Worm (Caenorhabditis elegans): ENCODE measurements around the gene rpc-25.
A peak's percentile ranks its signal among the peaks of the same experiment; 100 is the strongest.

Gene rpc-25

ce11 chrV:10182984-10183383 lies 23.4 kb downstream of the rpc-25 start, which contains the start of gene ZK856.4 (continued):
- TF ChIP-seq ceh-31 (tag; optimal IDR thresholded peaks at IDR 0.05) (no peak), hlh-30 (tag; optimal IDR thresholded peaks at IDR 0.05; ENCODE audit: insufficient read depth) (no peak), pha-4 (tag; optimal IDR thresholded peaks at IDR 0.05) (no peak)

DNA sequence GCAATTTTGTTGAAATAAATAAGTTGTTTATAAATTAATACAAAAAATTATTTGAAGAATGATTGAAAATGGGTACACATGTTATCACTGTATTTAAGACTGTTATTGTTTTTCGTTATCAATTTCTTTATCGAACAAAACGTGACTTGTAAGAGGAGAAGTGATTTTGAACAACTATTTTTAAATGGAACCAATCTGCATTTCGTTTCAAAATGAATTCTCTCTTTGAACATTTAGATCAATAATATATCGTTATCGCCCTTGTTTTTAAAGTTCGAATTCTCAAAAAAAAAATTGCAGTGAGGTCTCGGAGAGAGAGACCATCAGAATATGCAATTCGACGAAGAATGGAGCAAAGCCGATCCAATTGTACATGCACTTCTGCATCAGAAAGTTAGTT lies 27.2 kb downstream of the rpc-25 start, which contains the start of gene cul-5:
Gene cul-5 (plus strand): TSS at position 301 of the 400 bp plus-strand sequence.
- TF ChIP-seq T23F11.4 (GFP tag; optimal IDR thresholded peaks at IDR 0.05) (no peak), elt-2 (tag; optimal IDR thresholded peaks at IDR 0.05) (peak; percentile 11), K02D7.2 (tag; optimal IDR thresholded peaks at IDR 0.05) (no peak), K09A11.1 (tag; optimal IDR thresholded peaks at IDR 0.05; ENCODE audit: insufficient read depth) (no peak), ceh-14 (tag; optimal IDR thresholded peaks at IDR 0.05) (no peak), nfya-1 (tag; optimal IDR thresholded peaks at IDR 0.05) (no peak)

- TF ChIP-seq fax-1 (tag; optimal IDR thresholded peaks at IDR 0.05) (peak; percentile 39), ceh-22 (tag; optimal IDR thresholded peaks at IDR 0.05) (no peak), elt-4 (tag; optimal IDR thresholded peaks at IDR 0.05) (no peak), sdc-2 (tag; optimal IDR thresholded peaks at IDR 0.05) (peak; percentile 23), che-1 (tag; optimal IDR thresholded peaks at IDR 0.05) (no peak), odd-2 (tag; optimal IDR thresholded peaks at IDR 0.05) (no peak), ahr-1 (tag; optimal IDR thresholded peaks at IDR 0.05) (peak; percentile 49), pqm-1 (tag; optimal IDR thresholded peaks at IDR 0.05) (no peak), ceh-45 (GFP tag; IDR thresholded peaks at IDR 0.05) (no peak), hlh-15 (tag; optimal IDR thresholded peaks at IDR 0.05) (no peak), ama-1 (optimal IDR thresholded peaks at IDR 0.05) (no peak), ceh-9 (tag; optimal IDR thresholded peaks at IDR 0.05) (no peak), rnt-1 (tag; optimal IDR thresholded peaks at IDR 0.05) (peak; percentile 22), T23F11.4 (GFP tag; optimal IDR thresholded peaks at IDR 0.05) (no peak), ceh-2 (tag; optimal IDR thresholded peaks at IDR 0.05) (peak; percentile 63), npax-4 (tag; optimal IDR thresholded peaks at IDR 0.05) (no peak), pat-9 (tag; optimal IDR thresholded peaks at IDR 0.05) (no peak), dmd-4 (tag; optimal IDR thresholded peaks at IDR 0.05; ENCODE audit: borderline replicate concordance) (no peak), nfya-1 (tag; optimal IDR thresholded peaks at IDR 0.05) (peak; percentile 31), nhr-232 (tag; optimal IDR thresholded peaks at IDR 0.05) (no peak), ceh-14 (tag; optimal IDR thresholded peaks at IDR 0.05) (peak; percentile 79), ets-4 (tag; optimal IDR thresholded peaks at IDR 0.05) (peak; percentile 73), dve-1 (tag; optimal IDR thresholded peaks at IDR 0.05) (no peak), fkh-10 (GFP tag; optimal IDR thresholded peaks at IDR 0.05) (no peak), sox-2 (GFP tag; IDR thresholded peaks at IDR 0.05) (no peak), syd-9 (tag; optimal IDR thresholded peaks at IDR 0.05) (no peak), hlh-13 (GFP tag; optimal IDR thresholded peaks at IDR 0.05) (no peak), elt-2 (tag; optimal IDR thresholded peaks at IDR 0.05) (peak; percentile 54), K09A11.1 (tag; optimal IDR thresholded peaks at IDR 0.05; ENCODE audit: insufficient read depth) (no peak), ttx-3 (tag; optimal IDR thresholded peaks at IDR 0.05) (no peak), ceh-18 (tag; optimal IDR thresholded peaks at IDR 0.05) (peak; percentile 54), hlh-8 (tag; optimal IDR thresholded peaks at IDR 0.05) (peak; percentile 52), ceh-6 (GFP tag; optimal IDR thresholded peaks at IDR 0.05) (no peak), zip-5 (tag; optimal IDR thresholded peaks at IDR 0.05) (peak; percentile 52), ztf-16 (tag; optimal IDR thresholded peaks at IDR 0.05) (no peak), ceh-30 (tag; optimal IDR thresholded peaks at IDR 0.05) (no peak), F13H6.1 (tag; optimal IDR thresholded peaks at IDR 0.05) (peak; percentile 67), ceh-19 (GFP tag; optimal IDR thresholded peaks at IDR 0.05) (no peak), ceh-31 (tag; optimal IDR thresholded peaks at IDR 0.05) (peak; percentile 94), madf-2 (tag; optimal IDR thresholded peaks at IDR 0.05) (no peak), nhr-11 (tag; optimal IDR thresholded peaks at IDR 0.05) (no peak), lin-11 (tag; optimal IDR thresholded peaks at IDR 0.05) (no peak), lim-6 (tag; optimal IDR thresholded peaks at IDR 0.05) (no peak), unc-86 (tag; optimal IDR thresholded peaks at IDR 0.05) (no peak), pax-1 (tag; optimal IDR thresholded peaks at IDR 0.05) (no peak), sox-4 (tag; optimal IDR thresholded peaks at IDR 0.05) (no peak)
Observed at ce11 chrV:10178166-10178565, 28.2 kb downstream of the rpc-25 start.
